Fruit fly (Drosophila melanogaster): ENCODE results near the gene Cyp4g1.

DNA sequence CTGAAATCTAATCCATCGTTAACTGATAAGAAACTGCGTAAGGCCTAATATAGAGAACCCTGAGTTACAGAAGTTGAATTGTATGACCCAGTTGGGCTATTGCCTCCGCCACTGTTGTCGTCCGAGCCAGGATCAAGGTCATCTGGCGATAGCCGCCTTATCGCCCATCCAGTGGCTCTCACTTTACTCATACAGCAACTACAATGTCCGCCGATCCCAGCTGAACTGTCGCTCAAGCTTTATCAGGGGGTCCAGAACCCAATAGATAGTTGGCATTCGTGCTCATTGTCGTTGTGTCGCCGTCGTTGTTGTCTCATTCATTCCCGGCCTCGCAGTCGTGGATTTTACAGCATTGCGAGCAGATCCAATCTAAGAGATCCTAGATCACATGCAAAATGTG lies 40.0 kb upstream of the Cyp4g1 start, which contains the start of gene arg:
- TF ChIP-seq CG2875 (GFP tag; optimal IDR thresholded peaks at IDR 0.05): no peak
- TF ChIP-seq gce (GFP tag; IDR thresholded peaks at IDR 0.05): no peak
- TF ChIP-seq cwo (GFP tag; optimal IDR thresholded peaks at IDR 0.05): no peak
- TF ChIP-seq Xbp1 (GFP tag; optimal IDR thresholded peaks at IDR 0.05): no peak
- no peak for TF ChIP-seq CG32532 (GFP tag; IDR thresholded peaks at IDR 0.05)
- no peak for TF ChIP-seq seq (GFP tag; IDR thresholded peaks at IDR 0.05)
- TF ChIP-seq Tbp (GFP tag; optimal IDR thresholded peaks at IDR 0.05): no peak
- no peak for TF ChIP-seq CG5953 (GFP tag; IDR thresholded peaks at IDR 0.05)
- no peak for TF ChIP-seq Neu2 (GFP tag; optimal IDR thresholded peaks at IDR 0.05; ENCODE audit: borderline replicate concordance)
- TF ChIP-seq HLH4C (GFP tag; IDR thresholded peaks at IDR 0.05; ENCODE audit: partially characterized antibody): no peak
- no peak for TF ChIP-seq pan (optimal IDR thresholded peaks at IDR 0.05)
- TF ChIP-seq pan (GFP tag; optimal IDR thresholded peaks at IDR 0.05 in 1 of 2, IDR thresholded peaks at IDR 0.05 in 1 of 2): no peak
- no peak for TF ChIP-seq zfh2 (GFP tag; optimal IDR thresholded peaks at IDR 0.05)
- no peak for TF ChIP-seq CG3995 (GFP tag; optimal IDR thresholded peaks at IDR 0.05)
